Worm (Caenorhabditis elegans): Measurements from ENCODE around the gene Y39F10A.6.
A peak's percentile ranks its signal among the peaks of the same experiment; 100 is the strongest.

Gene Y39F10A.6

ce11 chrII:760276-760675 is 23.2 kb downstream of the Y39F10A.6 start:
- TF ChIP-seq pat-9 (tag; optimal IDR thresholded peaks at IDR 0.05): no peak

ce11 chrII:759788-760187 is 23.6 kb downstream of the Y39F10A.6 start:
- no peak for TF ChIP-seq ceh-48 (tag; optimal IDR thresholded peaks at IDR 0.05)
- peak; percentile 48 for TF ChIP-seq nfya-1 (tag; optimal IDR thresholded peaks at IDR 0.05)
- TF ChIP-seq unc-3 (GFP tag; conservative IDR thresholded peaks at IDR 0.05): 0 out of 2 replicates have a peak, but pooled peaks have one; percentile 10
- TF ChIP-seq unc-3 (tag; optimal IDR thresholded peaks at IDR 0.05): no peak
- no peak for TF ChIP-seq hlh-6 (tag; optimal IDR thresholded peaks at IDR 0.05)
- TF ChIP-seq unc-42 (tag; optimal IDR thresholded peaks at IDR 0.05): peak; percentile 64
- peak; percentile 61 for TF ChIP-seq ceh-31 (tag; optimal IDR thresholded peaks at IDR 0.05)
- peak; percentile 58 for TF ChIP-seq ceh-18 (tag; optimal IDR thresholded peaks at IDR 0.05)
- peak; percentile 51 for TF ChIP-seq ceh-14 (tag; optimal IDR thresholded peaks at IDR 0.05)

- TF ChIP-seq syd-9 (tag; optimal IDR thresholded peaks at IDR 0.05) (no peak), elt-2 (tag; optimal IDR thresholded peaks at IDR 0.05) (no peak), che-1 (tag; optimal IDR thresholded peaks at IDR 0.05) (no peak)
These were observed 26.2 kb downstream of the Y39F10A.6 start for ce11 chrII:757224-757623.

ce11 chrII:756161-756560 is 27.3 kb downstream of the Y39F10A.6 start:
- TF ChIP-seq ets-4 (tag; optimal IDR thresholded peaks at IDR 0.05): no peak
- TF ChIP-seq ceh-30 (tag; optimal IDR thresholded peaks at IDR 0.05): no peak
- TF ChIP-seq ceh-48 (tag; optimal IDR thresholded peaks at IDR 0.05): peak; percentile 16

- TF ChIP-seq hlh-15 (tag; optimal IDR thresholded peaks at IDR 0.05) (no peak), rnt-1 (tag; optimal IDR thresholded peaks at IDR 0.05) (no peak), unc-86 (tag; optimal IDR thresholded peaks at IDR 0.05) (no peak), hlh-13 (GFP tag; optimal IDR thresholded peaks at IDR 0.05) (no peak), elt-4 (tag; optimal IDR thresholded peaks at IDR 0.05) (no peak), nhr-232 (tag; optimal IDR thresholded peaks at IDR 0.05) (no peak), pag-3 (tag; optimal IDR thresholded peaks at IDR 0.05; ENCODE audit: borderline replicate concordance) (no peak), pat-9 (tag; optimal IDR thresholded peaks at IDR 0.05) (no peak)
These were observed 28.5 kb downstream of the Y39F10A.6 start for ce11 chrII:754971-755370.

- no peak for TF ChIP-seq sox-4 (tag; optimal IDR thresholded peaks at IDR 0.05)
- no peak for TF ChIP-seq npax-4 (tag; optimal IDR thresholded peaks at IDR 0.05)
- TF ChIP-seq ceh-22 (tag; optimal IDR thresholded peaks at IDR 0.05): no peak
- TF ChIP-seq C08G9.2 (tag; optimal IDR thresholded peaks at IDR 0.05): no peak
- no peak for TF ChIP-seq mec-3 (tag; optimal IDR thresholded peaks at IDR 0.05; ENCODE audit: borderline replicate concordance)
- TF ChIP-seq tbx-7 (tag; optimal IDR thresholded peaks at IDR 0.05): no peak
- TF ChIP-seq elt-4 (tag; optimal IDR thresholded peaks at IDR 0.05): no peak
- TF ChIP-seq fkh-10 (GFP tag; optimal IDR thresholded peaks at IDR 0.05): no peak
- no peak for TF ChIP-seq fax-1 (tag; optimal IDR thresholded peaks at IDR 0.05)
- TF ChIP-seq fkh-6 (tag; optimal IDR thresholded peaks at IDR 0.05): no peak
- no peak for TF ChIP-seq nhr-11 (tag; optimal IDR thresholded peaks at IDR 0.05)
- TF ChIP-seq eyg-1 (tag; optimal IDR thresholded peaks at IDR 0.05): no peak
- TF ChIP-seq pax-1 (tag; optimal IDR thresholded peaks at IDR 0.05): no peak
- TF ChIP-seq lin-11 (tag; optimal IDR thresholded peaks at IDR 0.05): no peak
These were observed 30.0 kb downstream of the Y39F10A.6 start for ce11 chrII:753469-753868.

All from whole organism, late embryonic.